Fruit fly (Drosophila melanogaster): ENCODE results near the gene CG1571.

Gene CG1571

dm6 chrX:8125224-8125649, 49.6 kb downstream of the CG1571 start (continued):
- TF ChIP-seq CrebB (tag; optimal IDR thresholded peaks at IDR 0.05) (no peak), Elba2 (GFP tag; optimal IDR thresholded peaks at IDR 0.05) (no peak), Spps (tag; optimal IDR thresholded peaks at IDR 0.05) (no peak), Antp (GFP tag; optimal IDR thresholded peaks at IDR 0.05) (no peak), ap (GFP tag; IDR thresholded peaks at IDR 0.05) (no peak), CG11247 (GFP tag; IDR thresholded peaks at IDR 0.05) (no peak), da (GFP tag; optimal IDR thresholded peaks at IDR 0.05) (no peak), MBD-R2 (GFP tag; IDR thresholded peaks at IDR 0.05) (no peak)

- TF ChIP-seq CG17912 (GFP tag; optimal IDR thresholded peaks at IDR 0.05) (no peak), Ravus (GFP tag; IDR thresholded peaks at IDR 0.05) (no peak), jigr1 (GFP tag; IDR thresholded peaks at IDR 0.05) (peak; percentile 37; the same call in 1 of the 3 replicates), D19B (GFP tag; optimal IDR thresholded peaks at IDR 0.05) (peak; percentile 23), CG4282 (GFP tag; optimal IDR thresholded peaks at IDR 0.05) (no peak), cg (GFP tag; optimal IDR thresholded peaks at IDR 0.05) (no peak), Abd-B (GFP tag; optimal IDR thresholded peaks at IDR 0.05) (peak; percentile 59), CG3163 (GFP tag; optimal IDR thresholded peaks at IDR 0.05) (no peak), HmgD (GFP tag; optimal IDR thresholded peaks at IDR 0.05) (no peak), CkIIα-i1 (GFP tag; IDR thresholded peaks at IDR 0.05) (no peak), CG11247 (GFP tag; IDR thresholded peaks at IDR 0.05) (no peak), Nf-YC (tag; optimal IDR thresholded peaks at IDR 0.05) (no peak), CG34224 (GFP tag; IDR thresholded peaks at IDR 0.05; ENCODE audit: partially characterized antibody) (no peak), exex (tag; optimal IDR thresholded peaks at IDR 0.05) (no peak), CG17359 (tag; optimal IDR thresholded peaks at IDR 0.05) (peak; percentile 81), sna (GFP tag; IDR thresholded peaks at IDR 0.05; ENCODE audit: partially characterized antibody) (no peak), CG15601 (tag; optimal IDR thresholded peaks at IDR 0.05) (peak; percentile 73), CG3847 (GFP tag; IDR thresholded peaks at IDR 0.05) (0 out of 2 replicates have a peak, but pooled peaks have one; percentile 20), Blimp-1 (GFP tag; optimal IDR thresholded peaks at IDR 0.05) (peak; percentile 94), CG13775 (GFP tag; optimal IDR thresholded peaks at IDR 0.05) (peak; percentile 33), slp2 (GFP tag; optimal IDR thresholded peaks at IDR 0.05) (peak; percentile 7), CG1603 (tag; optimal IDR thresholded peaks at IDR 0.05) (peak; percentile 84), az2 (GFP tag; optimal IDR thresholded peaks at IDR 0.05) (peak; percentile 69), Pdp1 (GFP tag; optimal IDR thresholded peaks at IDR 0.05) (peak; percentile 31 to 43), btn (GFP tag; optimal IDR thresholded peaks at IDR 0.05) (peak; percentile 27), HLHmδ (GFP tag; optimal IDR thresholded peaks at IDR 0.05) (no peak), CG15269 (tag; optimal IDR thresholded peaks at IDR 0.05) (peak; percentile 45), CG10654 (GFP tag; optimal IDR thresholded peaks at IDR 0.05) (peak; percentile 30), crc (GFP tag; optimal IDR thresholded peaks at IDR 0.05) (peak; percentile 11), Ptx1 (GFP tag; IDR thresholded peaks at IDR 0.05) (peak; percentile 67), vvl (GFP tag; IDR thresholded peaks at IDR 0.05) (peak; percentile 72), Mrtf (GFP tag; IDR thresholded peaks at IDR 0.05) (peak; percentile 55; the same call in 2 of the 3 replicates), HLH3B (GFP tag; IDR thresholded peaks at IDR 0.05) (peak; percentile 74), Xrp1 (GFP tag; IDR thresholded peaks at IDR 0.05) (peak; percentile 76), HHEX (GFP tag; optimal IDR thresholded peaks at IDR 0.05) (peak; percentile 17), Oli (tag; optimal IDR thresholded peaks at IDR 0.05) (peak; percentile 68), H15 (GFP tag; IDR thresholded peaks at IDR 0.05) (peak; percentile 72), maf-S (GFP tag; optimal IDR thresholded peaks at IDR 0.05) (peak; percentile 6), ems (GFP tag; optimal IDR thresholded peaks at IDR 0.05) (peak; percentile 33), CG4404 (GFP tag; IDR thresholded peaks at IDR 0.05) (peak; percentile 35; the same call in 1 of the 2 replicates), pum (GFP tag; optimal IDR thresholded peaks at IDR 0.05) (peak; percentile 42), gfzf (GFP tag; optimal IDR thresholded peaks at IDR 0.05) (no peak), Ets65A (GFP tag) (peak; percentile 94)
These were observed 50.5 kb downstream of the CG1571 start for dm6 chrX:8126149-8126548.
